Worm (Caenorhabditis elegans): ENCODE measurements around the gene F46B6.10.

- TF ChIP-seq F10E7.11 (tag; optimal IDR thresholded peaks at IDR 0.05) (no peak), ztf-18 (tag; optimal IDR thresholded peaks at IDR 0.05) (no peak), Y56A3A.18 (GFP tag; IDR thresholded peaks at IDR 0.05) (no peak), unc-62 (GFP tag; optimal IDR thresholded peaks at IDR 0.05) (no peak), hsf-1 (GFP tag; IDR thresholded peaks at IDR 0.05) (no peak), B0035.1 (tag; optimal IDR thresholded peaks at IDR 0.05) (no peak), ama-1 (optimal IDR thresholded peaks at IDR 0.05) (no peak), ama-1 (GFP tag; optimal IDR thresholded peaks at IDR 0.05) (no peak), ccch-3 (GFP tag; optimal IDR thresholded peaks at IDR 0.05) (no peak), F57A8.1 (GFP tag; optimal IDR thresholded peaks at IDR 0.05) (no peak), snpc-4 (GFP tag; optimal IDR thresholded peaks at IDR 0.05) (no peak), snpc-4 (tag; optimal IDR thresholded peaks at IDR 0.05) (no peak), gei-17 (GFP tag; optimal IDR thresholded peaks at IDR 0.05) (no peak)
Observed at ce11 chrV:9768828-9769778, 32.8 kb downstream of the F46B6.10 start, which contains the start of gene unc-42.
